Fruit fly (Drosophila melanogaster): Measurements from ENCODE around the gene Tango5.

DNA sequence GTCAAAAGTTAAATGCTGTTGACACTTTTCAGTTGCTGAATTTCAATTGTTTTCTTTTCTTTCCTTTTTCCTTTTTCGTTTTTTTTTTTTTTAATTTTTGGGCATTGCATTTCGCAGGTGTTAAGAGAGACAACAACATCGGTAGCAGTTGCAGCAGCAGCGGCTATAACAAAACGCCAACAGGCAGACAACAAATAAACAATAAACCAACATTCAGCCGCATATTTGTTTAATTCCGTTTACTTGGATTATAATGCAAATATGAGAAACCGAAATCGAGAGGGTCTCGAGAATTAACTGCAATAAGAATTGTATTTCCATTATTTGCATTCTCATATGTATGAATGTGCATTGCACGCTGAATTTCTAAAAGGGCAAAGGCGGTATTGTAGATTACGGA lies 36.2 kb downstream of the Tango5 start:
- TF ChIP-seq CG8478 (optimal IDR thresholded peaks at IDR 0.05) = no peak
- TF ChIP-seq CTCF (optimal IDR thresholded peaks at IDR 0.05) = no peak

Data from S2 (cell line).